Worm (Caenorhabditis elegans) whole organism, L4/young adult: ENCODE data around the gene C44B12.9.

ENCODE experiments used
- W03F9.2 ChIP-seq: fragments of 150-350 bp; optimal IDR thresholded peaks from 2 replicates; lab custom pipeline; 2014; ENCODE audit warnings: missing biosample characterization, missing genetic modification characterization
- dao-5 ChIP-seq: sonication (generic microtip); optimal IDR thresholded peaks from 2 replicates; lab custom pipeline; 2016; ENCODE audit warnings: missing genotype, missing genetic modification characterization, moderate library complexity, missing compliant biosample characterization
- him-1 ChIP-seq: sonication (generic microtip); optimal IDR thresholded peaks from 2 replicates; lab custom pipeline; 2016; ENCODE audit warnings: missing genotype, missing genetic modification reagents, missing genetic modification characterization, missing compliant biosample characterization

ce11 chrIV:1064289-1064848, 40.0 kb downstream of the C44B12.9 start:
- TF ChIP-seq dao-5: no peak
- no peak for TF ChIP-seq him-1
- no peak for TF ChIP-seq W03F9.2 (tag; lab: Kevin White, UChicago)
